Worm (Caenorhabditis elegans) whole organism, midembryonic: ENCODE measurements around the gene F09C12.8.

Experiments used
- flt-1 ChIP-seq: fragments of 200-800 bp; sonication (Bioruptor generic); IDR thresholded peaks from 2 replicates; pipeline ENCODE4 v1.3.6; 2022; ENCODE audit warnings: missing genetic modification characterization, missing compliant biosample characterization
- klf-2 ChIP-seq: fragments of 200-800 bp; sonication (Bioruptor generic); conservative IDR thresholded peaks from 2 replicates; pipeline ENCODE4 v1.3.6; 2022; ENCODE audit warnings: missing genetic modification reagents, missing genetic modification characterization, missing compliant biosample characterization
- med-1 ChIP-seq: sonication (generic microtip); optimal IDR thresholded peaks from 2 replicates; lab custom pipeline; 2017; ENCODE audit warnings: missing genetic modification characterization, mild to moderate bottlenecking, missing compliant biosample characterization, antibody characterized with exemption, missing genetic modification reagents; ENCODE audit not compliant: insufficient read depth
- ref-1 ChIP-seq: fragments of 200-800 bp; sonication (Bioruptor generic); conservative IDR thresholded peaks from 2 replicates; pipeline ENCODE4 v1.3.6; 2022; ENCODE audit warnings: missing genetic modification reagents, missing genetic modification characterization, missing compliant biosample characterization
- ztf-29 ChIP-seq: fragments of 200-800 bp; sonication (Bioruptor generic); IDR thresholded peaks from 2 replicates; pipeline ENCODE4 v1.3.6; 2022; ENCODE audit warnings: missing genetic modification reagents, missing genetic modification characterization, missing compliant biosample characterization

DNA sequence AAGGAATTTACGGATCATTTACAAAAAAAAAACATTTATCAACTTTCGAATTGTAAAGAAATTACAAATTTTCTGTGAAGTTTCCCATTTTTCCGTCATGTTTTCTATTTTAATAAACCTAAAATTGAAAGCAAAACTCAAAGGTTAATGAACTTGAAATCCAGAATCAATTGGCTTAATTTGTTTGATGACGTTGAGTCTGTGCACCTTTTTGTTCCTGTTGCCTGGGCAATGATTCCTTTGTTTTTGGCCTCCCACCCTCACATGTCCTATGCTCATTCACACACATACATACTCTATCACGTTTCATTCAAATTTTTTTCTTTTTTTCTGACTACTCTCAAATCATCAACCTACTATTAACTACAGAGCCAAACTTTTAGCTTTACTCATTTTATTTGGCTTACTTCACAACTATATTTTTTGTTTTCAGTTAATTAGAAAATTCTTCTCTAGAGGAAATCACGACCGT lies 24.1 kb downstream of the F09C12.8 start, which contains the start of gene F58A6.2:
- no peak for TF ChIP-seq ztf-29 (GFP tag; lab: Robert Waterston, UW)
- TF ChIP-seq med-1 (GFP tag; lab: Kevin White, UChicago), result no peak
- TF ChIP-seq flt-1 (GFP tag; lab: Robert Waterston, UW), result no peak
- no peak for TF ChIP-seq klf-2 (GFP tag; lab: Robert Waterston, UW)
- no peak for TF ChIP-seq ref-1 (GFP tag; lab: Robert Waterston, UW)
